Worm (Caenorhabditis elegans): Measurements from ENCODE around the gene K02E11.10.

ce11 chrV:14283241-14283640 is 42.3 kb upstream of the K02E11.10 start, which contains the start of gene F40G12.10:
- TF ChIP-seq ama-1 (optimal IDR thresholded peaks at IDR 0.05), result no peak
- no peak for TF ChIP-seq tbx-11 (GFP tag; IDR thresholded peaks at IDR 0.05)
- TF ChIP-seq aly-1 (tag; optimal IDR thresholded peaks at IDR 0.05), result no peak
- TF ChIP-seq tbx-37 (GFP tag; conservative IDR thresholded peaks at IDR 0.05), result no peak
- TF ChIP-seq flt-1 (GFP tag; IDR thresholded peaks at IDR 0.05), result no peak
- TF ChIP-seq F13C5.2 (tag; optimal IDR thresholded peaks at IDR 0.05), result no peak
- no peak for TF ChIP-seq scrt-1 (GFP tag; IDR thresholded peaks at IDR 0.05)
- no peak for TF ChIP-seq tra-4 (tag; optimal IDR thresholded peaks at IDR 0.05)
- TF ChIP-seq ets-7 (tag; optimal IDR thresholded peaks at IDR 0.05), result no peak
- no peak for TF ChIP-seq sea-1 (GFP tag; conservative IDR thresholded peaks at IDR 0.05)
- no peak for TF ChIP-seq ceh-36 (tag; optimal IDR thresholded peaks at IDR 0.05)
- TF ChIP-seq ceh-13 (GFP tag; optimal IDR thresholded peaks at IDR 0.05), result no peak
